Fruit fly (Drosophila melanogaster) whole organism, embryonic: ENCODE results near the gene CG6398.

Experiments
- ATbp ChIP-seq: fragments of 200-800 bp; sonication (Bioruptor generic); optimal IDR thresholded peaks from 2 replicates; lab custom pipeline; 2017; ENCODE audit warnings: missing biosample characterization, mild to moderate bottlenecking, missing genetic modification characterization, missing genetic modification reagents
- Abd-B ChIP-seq: fragments of 200-800 bp; sonication (Bioruptor generic); optimal IDR thresholded peaks from 2 replicates; lab custom pipeline; 2018; ENCODE audit warnings: missing biosample characterization, mild to moderate bottlenecking, missing genetic modification characterization, moderate library complexity
- Awh ChIP-seq: fragments of 200-800 bp; sonication (Bioruptor generic); IDR thresholded peaks from 2 replicates; pipeline ENCODE4, ENCODE4 v1.3.6; 2022; ENCODE audit warnings: missing biosample characterization, missing genetic modification characterization
- Bteb2 ChIP-seq: fragments of 200-800 bp; sonication (Bioruptor generic); optimal IDR thresholded peaks from 2 replicates; lab custom pipeline; 2016; ENCODE audit warnings: missing biosample characterization, missing genetic modification characterization
- CG11093 ChIP-seq: fragments of 200-800 bp; sonication (Bioruptor generic); IDR thresholded peaks from 3 replicates; pipeline ENCODE4 v1.3.6; 2022; ENCODE audit warnings: missing biosample characterization, missing genetic modification characterization
- CG11504 ChIP-seq: fragments of 200-800 bp; sonication (Bioruptor generic); optimal IDR thresholded peaks from 3 replicates; lab custom pipeline; 2019; ENCODE audit warnings: missing biosample characterization, mild to moderate bottlenecking, missing genetic modification characterization, moderate library complexity
- CG12659 ChIP-seq: fragments of 200-800 bp; sonication (Bioruptor generic); optimal IDR thresholded peaks from 3 replicates; lab custom pipeline; 2017; ENCODE audit warnings: mild to moderate bottlenecking, missing biosample characterization, missing genetic modification reagents, missing genetic modification characterization
- CG14667 ChIP-seq: fragments of 200-800 bp; sonication (Bioruptor generic); IDR thresholded peaks from 2 replicates; pipeline ENCODE4 v1.3.6; 2022; ENCODE audit warnings: missing biosample characterization, missing genetic modification characterization
- CG16815 ChIP-seq: fragments of 200-800 bp; sonication (Bioruptor generic); optimal IDR thresholded peaks from 3 replicates; lab custom pipeline; 2017; ENCODE audit warnings: missing biosample characterization, mild to moderate bottlenecking, missing genetic modification characterization
- CG17361 ChIP-seq: fragments of 200-800 bp; sonication (Bioruptor generic); IDR thresholded peaks from 3 replicates; pipeline ENCODE4 v1.3.6; 2022; ENCODE audit warnings: missing biosample characterization, missing genetic modification characterization
- CG18619 ChIP-seq: fragments of 200-800 bp; sonication (Bioruptor generic); optimal IDR thresholded peaks from 3 replicates; lab custom pipeline; 2017; ENCODE audit warnings: missing biosample characterization, mild to moderate bottlenecking, missing genetic modification characterization
- CG2678 ChIP-seq: fragments of 200-800 bp; sonication (Bioruptor generic); optimal IDR thresholded peaks from 3 replicates; lab custom pipeline; 2019; ENCODE audit warnings: missing biosample characterization, mild to moderate bottlenecking, missing genetic modification characterization, moderate library complexity
- CG2712 ChIP-seq: fragments of 200-800 bp; optimal IDR thresholded peaks from 3 replicates; lab custom pipeline; 2019; ENCODE audit warnings: missing biosample characterization, mild to moderate bottlenecking, missing genetic modification characterization, moderate library complexity
- CG42726 ChIP-seq: fragments of 200-800 bp; sonication (Bioruptor generic); IDR thresholded peaks from 2 replicates; pipeline ENCODE4 v1.3.6; 2022; ENCODE audit warnings: missing biosample characterization, missing genetic modification characterization; ENCODE audit not compliant: partially characterized antibody
- CG4854 ChIP-seq: fragments of 200-800 bp; sonication (Bioruptor generic); optimal IDR thresholded peaks from 2 replicates; lab custom pipeline; 2016; ENCODE audit warnings: missing biosample characterization, missing genetic modification characterization, inconsistent platforms
- CG6765 ChIP-seq: fragments of 200-800 bp; sonication (Bioruptor generic); optimal IDR thresholded peaks from 3 replicates; lab custom pipeline; 2017; ENCODE audit warnings: missing biosample characterization, mild to moderate bottlenecking, missing genetic modification characterization
- CG7963 ChIP-seq: fragments of 200-800 bp; sonication (Bioruptor generic); IDR thresholded peaks from 3 replicates; pipeline ENCODE4 v1.3.6; 2022; ENCODE audit warnings: missing biosample characterization, missing genetic modification characterization; ENCODE audit not compliant: partially characterized antibody
- CG7987 ChIP-seq: fragments of 200-800 bp; sonication (Bioruptor generic); optimal IDR thresholded peaks from 2 replicates; lab custom pipeline; 2018; ENCODE audit warnings: missing biosample characterization, mild to moderate bottlenecking, missing genetic modification characterization, moderate library complexity
- CG8388 ChIP-seq: fragments of 200-800 bp; sonication (Bioruptor generic); optimal IDR thresholded peaks from 2 replicates; lab custom pipeline; 2019; ENCODE audit warnings: missing biosample characterization, mild to moderate bottlenecking, missing genetic modification characterization, moderate library complexity
- CG8944 ChIP-seq: fragments of 200-800 bp; sonication (Bioruptor generic); optimal IDR thresholded peaks from 3 replicates; lab custom pipeline; 2016; ENCODE audit warnings: missing biosample characterization, missing genetic modification characterization
- CG9727 ChIP-seq: fragments of 200-800 bp; sonication (Bioruptor generic); optimal IDR thresholded peaks from 3 replicates; lab custom pipeline; 2017; ENCODE audit warnings: missing biosample characterization, mild to moderate bottlenecking, missing genetic modification characterization
- Dip3 ChIP-seq: fragments of 200-800 bp; sonication (Bioruptor generic); optimal IDR thresholded peaks from 3 replicates; lab custom pipeline; 2016; ENCODE audit warnings: missing biosample characterization, missing genetic modification characterization
- Dll ChIP-seq: fragments of 200-800 bp; sonication (Bioruptor generic); IDR thresholded peaks from 4 replicates; pipeline ENCODE4 v1.3.6; 2022; ENCODE audit warnings: missing biosample characterization, missing genetic modification characterization; ENCODE audit not compliant: partially characterized antibody
- HmgD ChIP-seq: fragments of 200-800 bp; sonication (Bioruptor generic); optimal IDR thresholded peaks from 3 replicates; lab custom pipeline; 2016; ENCODE audit warnings: missing biosample characterization, missing genetic modification characterization
- Scr ChIP-seq: fragments of 200-800 bp; sonication (Bioruptor generic); IDR thresholded peaks from 2 replicates; pipeline ENCODE4 v1.3.6; 2022; ENCODE audit warnings: missing biosample characterization, missing genetic modification characterization; ENCODE audit not compliant: partially characterized antibody
- Six4 ChIP-seq: fragments of 200-800 bp; sonication (Bioruptor generic); optimal IDR thresholded peaks from 2 replicates; lab custom pipeline; 2016; ENCODE audit warnings: missing biosample characterization, missing genetic modification characterization
- Spps ChIP-seq: fragments of 200-800 bp; sonication (Bioruptor generic); optimal IDR thresholded peaks from 2 replicates; lab custom pipeline; 2018; ENCODE audit warnings: missing biosample characterization, mild to moderate bottlenecking, missing genetic modification characterization
- Sry-δ ChIP-seq: fragments of 200-800 bp; sonication (Bioruptor generic); optimal IDR thresholded peaks from 2 replicates; lab custom pipeline; 2016; ENCODE audit warnings: missing biosample characterization, missing genetic modification characterization
- Vsx1 ChIP-seq: fragments of 200-800 bp; sonication (Bioruptor generic); optimal IDR thresholded peaks from 2 replicates; lab custom pipeline; 2017; ENCODE audit warnings: missing biosample characterization, mild to moderate bottlenecking, missing genetic modification characterization, missing genetic modification reagents
- aop ChIP-seq: fragments of 200-800 bp; sonication (Bioruptor generic); IDR thresholded peaks from 2 replicates; pipeline ENCODE4 v1.3.6; 2022; ENCODE audit warnings: missing biosample characterization, missing genetic modification characterization
- ara ChIP-seq: fragments of 200-800 bp; sonication (Bioruptor generic); IDR thresholded peaks from 2 replicates; pipeline ENCODE4 v1.3.6; 2022; ENCODE audit warnings: missing biosample characterization, missing genetic modification characterization
- bab2 ChIP-seq: fragments of 200-800 bp; sonication (Bioruptor generic); optimal IDR thresholded peaks from 2 replicates; lab custom pipeline; 2016; ENCODE audit warnings: missing biosample characterization, missing genetic modification characterization
- cwo ChIP-seq: fragments of 200-800 bp; sonication (Bioruptor generic); optimal IDR thresholded peaks from 3 replicates; lab custom pipeline; 2017; ENCODE audit warnings: missing biosample characterization, missing genetic modification characterization, mild to moderate bottlenecking, moderate library complexity, missing genetic modification reagents
- dmrt99B ChIP-seq: fragments of 200-800 bp; sonication (Bioruptor generic); optimal IDR thresholded peaks from 2 replicates; lab custom pipeline; 2018; ENCODE audit warnings: missing biosample characterization, mild to moderate bottlenecking, missing genetic modification characterization, moderate library complexity
- emc ChIP-seq: fragments of 200-800 bp; sonication (Bioruptor generic); optimal IDR thresholded peaks from 2 replicates; lab custom pipeline; 2016; ENCODE audit warnings: missing biosample characterization, missing genetic modification characterization
- esg ChIP-seq: fragments of 200-800 bp; sonication (Bioruptor generic); conservative IDR thresholded peaks from 2 replicates; pipeline ENCODE4 v1.3.6; 2022; ENCODE audit warnings: missing biosample characterization, missing genetic modification characterization
- knrl ChIP-seq: fragments of 200-800 bp; sonication (Bioruptor generic); IDR thresholded peaks from 3 replicates; pipeline ENCODE4 v1.3.6; 2022; ENCODE audit warnings: missing biosample characterization, missing genetic modification characterization; ENCODE audit not compliant: partially characterized antibody
- lov ChIP-seq, 2 experiments: fragments of 200-800 bp in 1 of 2; fragments of >200 bp in 1 of 2; sonication (Bioruptor generic) in 1 of 2; IDR thresholded peaks in 1 of 2; optimal IDR thresholded peaks in 1 of 2; 2 replicates in 1 of 2; 3 replicates in 1 of 2; pipeline versions ENCODE4 v1.3.6 to Lab custom; 2017 to 2022; ENCODE audit warnings: missing biosample characterization in 1 of 2, missing genetic modification characterization in 1 of 2
- otp ChIP-seq: fragments of 200-800 bp; sonication (Bioruptor generic); IDR thresholded peaks from 3 replicates; pipeline ENCODE4, ENCODE4 v1.3.6; 2022; ENCODE audit warnings: missing biosample characterization, missing genetic modification characterization
- phol ChIP-seq: fragments of 200-800 bp; sonication (Bioruptor generic); optimal IDR thresholded peaks from 3 replicates; lab custom pipeline; 2018; ENCODE audit warnings: missing biosample characterization, mild to moderate bottlenecking, missing genetic modification characterization, moderate library complexity
- sc ChIP-seq, 3 experiments: fragments of >200 bp in 2 of 3; fragments of 200-800 bp in 1 of 3; sonication (Bioruptor generic) in 1 of 3; optimal IDR thresholded peaks; 2 replicates in 2 of 3; 3 replicates in 1 of 3; lab custom pipeline; 2017; ENCODE audit warnings: mild to moderate bottlenecking in 1 of 3, missing biosample characterization in 1 of 3, missing genetic modification characterization in 1 of 3, missing genetic modification reagents in 1 of 3
- sens ChIP-seq: fragments of 200-800 bp; sonication (Bioruptor generic); peaks from one replicate; lab custom pipeline; 2016; ENCODE audit warnings: missing biosample characterization, missing genetic modification characterization
- sens-2 ChIP-seq: fragments of 200-800 bp; sonication (Bioruptor generic); IDR thresholded peaks from 2 replicates; pipeline ENCODE4 v1.3.6; 2022; ENCODE audit warnings: missing biosample characterization, missing genetic modification characterization
- seq ChIP-seq: fragments of 200-800 bp; sonication (Bioruptor generic); IDR thresholded peaks from 2 replicates; pipeline ENCODE4 v1.3.6; 2022; ENCODE audit warnings: missing biosample characterization, missing genetic modification characterization
- sr ChIP-seq: fragments of 200-800 bp; sonication (Bioruptor generic); IDR thresholded peaks from 3 replicates; pipeline ENCODE4 v1.3.6; 2022; ENCODE audit warnings: missing biosample characterization, missing genetic modification characterization
- stc ChIP-seq: fragments of 200-800 bp; sonication (Bioruptor generic); IDR thresholded peaks from 2 replicates; pipeline ENCODE4 v1.3.6; 2022; ENCODE audit warnings: missing biosample characterization, missing genetic modification characterization
- tap ChIP-seq: fragments of 200-800 bp; optimal IDR thresholded peaks from 3 replicates; lab custom pipeline; 2019; ENCODE audit warnings: missing biosample characterization, mild to moderate bottlenecking, missing genetic modification characterization, moderate library complexity
- usp ChIP-seq: fragments of >200 bp; optimal IDR thresholded peaks from 2 replicates; lab custom pipeline; 2017; ENCODE audit warnings: missing biosample characterization, missing genetic modification characterization

Gene CG6398

dm6 chrX:17799070-17799802 lies 31.4 kb upstream of the CG6398 start (continued):
- TF ChIP-seq Bteb2 (GFP tag; lab: Kevin White, UChicago): no peak
- peak; percentile 22 for TF ChIP-seq CG16815 (GFP tag; lab: Kevin White, UChicago)
- TF ChIP-seq Dll (GFP tag; lab: Robert Waterston, UW): no peak
- TF ChIP-seq Vsx1 (GFP tag; lab: Kevin White, UChicago): no peak
- TF ChIP-seq Awh (GFP tag; lab: Robert Waterston, UW): no peak
- no peak for TF ChIP-seq seq (GFP tag; lab: Robert Waterston, UW)
- TF ChIP-seq HmgD: no peak
- TF ChIP-seq Spps (tag; lab: Kevin White, UChicago): peak; percentile 4
- TF ChIP-seq esg: 0 out of 2 replicates have a peak, but pooled peaks have one; percentile 20
- peak; percentile 62 for TF ChIP-seq CG11504 (tag; lab: Kevin White, UChicago)
- TF ChIP-seq Six4 (GFP tag; lab: Kevin White, UChicago): peak; percentile 21
- TF ChIP-seq sr (GFP tag; lab: Robert Waterston, UW): no peak
- TF ChIP-seq ara (GFP tag; lab: Robert Waterston, UW): no peak
- TF ChIP-seq sc (optimal IDR thresholded peaks at IDR 0.05; lab: Kevin White, UChicago): no peak
- peak; percentile 40 for TF ChIP-seq sc (GFP tag; optimal IDR thresholded peaks at IDR 0.05; lab: Kevin White, UChicago)
- peak; percentile 15 for TF ChIP-seq tap (tag; lab: Kevin White, UChicago)
- TF ChIP-seq CG9727: peak; percentile 47
- TF ChIP-seq CG4854 (GFP tag; lab: Kevin White, UChicago): no peak
- no peak for TF ChIP-seq bab2 (GFP tag; lab: Kevin White, UChicago)
- no peak for TF ChIP-seq CG12659 (GFP tag; lab: Kevin White, UChicago)
- TF ChIP-seq CG2678 (tag; lab: Kevin White, UChicago): peak; percentile 56
- TF ChIP-seq CG7963: no peak
- no peak for TF ChIP-seq CG11093 (GFP tag; lab: Robert Waterston, UW)
- no peak for TF ChIP-seq Sry-δ
- peak; percentile 43 for TF ChIP-seq CG8388 (GFP tag; lab: Kevin White, UChicago)
- peak; percentile 46; the same call in 1 of the 3 replicates for TF ChIP-seq CG17361
- TF ChIP-seq otp (GFP tag; lab: Robert Waterston, UW): no peak
- TF ChIP-seq CG42726 (GFP tag; lab: Robert Waterston, UW): no peak
- peak; percentile 64 for TF ChIP-seq CG2712 (tag; lab: Kevin White, UChicago)
- TF ChIP-seq usp (GFP tag; lab: Kevin White, UChicago): no peak
- TF ChIP-seq Abd-B (GFP tag; lab: Kevin White, UChicago): peak; percentile 39
- no peak for TF ChIP-seq lov (optimal IDR thresholded peaks at IDR 0.05; lab: Kevin White, UChicago)
- TF ChIP-seq lov (GFP tag; IDR thresholded peaks at IDR 0.05; lab: Robert Waterston, UW): no peak
- peak; percentile 74 for TF ChIP-seq sens (GFP tag; lab: Kevin White, UChicago)
- TF ChIP-seq Scr (GFP tag; lab: Robert Waterston, UW): no peak
- TF ChIP-seq aop (GFP tag; lab: Robert Waterston, UW): no peak
- no peak for TF ChIP-seq CG6765 (GFP tag; lab: Kevin White, UChicago)
- TF ChIP-seq knrl: no peak
- TF ChIP-seq phol (tag; lab: Kevin White, UChicago): peak; percentile 61
- no peak for TF ChIP-seq emc (GFP tag; lab: Kevin White, UChicago)
- TF ChIP-seq CG7987 (GFP tag; lab: Kevin White, UChicago): no peak
- TF ChIP-seq ATbp (GFP tag; lab: Kevin White, UChicago): peak; percentile 25
- no peak for TF ChIP-seq cwo (GFP tag; lab: Kevin White, UChicago)
- TF ChIP-seq CG8944 (GFP tag; lab: Kevin White, UChicago): no peak
- TF ChIP-seq CG18619 (GFP tag; lab: Kevin White, UChicago): no peak
- peak; percentile 29; the same call in 1 of the 2 replicates for TF ChIP-seq CG14667 (GFP tag; lab: Robert Waterston, UW)
- TF ChIP-seq stc (GFP tag; lab: Robert Waterston, UW): no peak
- no peak for TF ChIP-seq Dip3 (GFP tag; lab: Kevin White, UChicago)
- TF ChIP-seq dmrt99B (tag; lab: Kevin White, UChicago): peak; percentile 54
- no peak for TF ChIP-seq sens-2 (GFP tag; lab: Robert Waterston, UW)
